Worm (Caenorhabditis elegans) whole organism, L4/young adult: ENCODE data around the gene T24B8.4.

Experiments
- W03F9.2 ChIP-seq: fragments of 150-350 bp; optimal IDR thresholded peaks from 2 replicates; lab custom pipeline; 2014; ENCODE audit warnings: missing biosample characterization, missing genetic modification characterization
- him-1 ChIP-seq: sonication (generic microtip); optimal IDR thresholded peaks from 2 replicates; lab custom pipeline; 2016; ENCODE audit warnings: missing genotype, missing genetic modification reagents, missing genetic modification characterization, missing compliant biosample characterization

ce11 chrII:9092910-9093309, 22.3 kb upstream of the T24B8.4 start:
- TF ChIP-seq him-1 (no peak), W03F9.2 (tag; lab: Kevin White, UChicago) (no peak)
